Fruit fly (Drosophila melanogaster) whole organism, pupa: ENCODE data around the gene pHCl-1.
A peak's percentile ranks its signal among the peaks of the same experiment; 100 is the strongest.

Source experiments
- CG10348 ChIP-seq: fragments of 200-800 bp; sonication (Bioruptor generic); IDR thresholded peaks from 2 replicates; pipeline ENCODE4 v1.3.6; 2022; ENCODE audit warnings: missing biosample characterization, missing genetic modification characterization
- CG12605 ChIP-seq: fragments of 200-800 bp; sonication (Bioruptor generic); IDR thresholded peaks from 2 replicates; pipeline ENCODE4 v1.3.6; 2022; ENCODE audit warnings: missing biosample characterization, missing genetic modification characterization
- CG13204 ChIP-seq: fragments of 200-800 bp; sonication (Bioruptor generic); optimal IDR thresholded peaks from 2 replicates; lab custom pipeline; 2018; ENCODE audit warnings: missing biosample characterization, mild to moderate bottlenecking, missing genetic modification characterization, moderate library complexity
- CG14655 ChIP-seq: fragments of 200-800 bp; sonication (Bioruptor generic); optimal IDR thresholded peaks from 3 replicates; lab custom pipeline; 2017; ENCODE audit warnings: mild to moderate bottlenecking, missing biosample characterization, missing genetic modification reagents, missing genetic modification characterization
- CG15710 ChIP-seq: fragments of 200-800 bp; sonication (Bioruptor generic); optimal IDR thresholded peaks from 2 replicates; lab custom pipeline; 2018; ENCODE audit warnings: missing biosample characterization, mild to moderate bottlenecking, missing genetic modification characterization, moderate library complexity
- CG17806 ChIP-seq: fragments of 200-800 bp; sonication (Bioruptor generic); optimal IDR thresholded peaks from 2 replicates; lab custom pipeline; 2018; ENCODE audit warnings: missing biosample characterization, mild to moderate bottlenecking, missing genetic modification characterization, moderate library complexity
- CG32121 ChIP-seq: fragments of 200-800 bp; sonication (Bioruptor generic); IDR thresholded peaks from 2 replicates; pipeline ENCODE4 v1.3.6; 2022; ENCODE audit warnings: missing biosample characterization, missing genetic modification characterization
- CG34367 ChIP-seq: fragments of 200-800 bp; sonication (Bioruptor generic); optimal IDR thresholded peaks from 2 replicates; lab custom pipeline; 2018; ENCODE audit warnings: missing biosample characterization, mild to moderate bottlenecking, missing genetic modification characterization
- CG4496 ChIP-seq: fragments of 200-800 bp; sonication (Bioruptor generic); IDR thresholded peaks from 3 replicates; pipeline ENCODE4 v1.3.6; 2022; ENCODE audit warnings: missing biosample characterization, missing genetic modification characterization
- CG8159 ChIP-seq: fragments of 200-800 bp; sonication (Bioruptor generic); optimal IDR thresholded peaks from 3 replicates; lab custom pipeline; 2018; ENCODE audit warnings: missing biosample characterization, mild to moderate bottlenecking, missing genetic modification characterization, moderate library complexity
- CG8301 ChIP-seq: fragments of 200-800 bp; sonication (Bioruptor generic); optimal IDR thresholded peaks from 2 replicates; lab custom pipeline; 2018; ENCODE audit warnings: missing biosample characterization, mild to moderate bottlenecking, missing genetic modification characterization
- CG9948 ChIP-seq: fragments of 200-800 bp; sonication (Bioruptor generic); optimal IDR thresholded peaks from 2 replicates; lab custom pipeline; 2018; ENCODE audit warnings: missing biosample characterization, mild to moderate bottlenecking, missing genetic modification characterization, moderate library complexity
- D1 ChIP-seq: fragments of 200-800 bp; sonication (Bioruptor generic); optimal IDR thresholded peaks from 2 replicates; lab custom pipeline; 2018; ENCODE audit warnings: missing biosample characterization, mild to moderate bottlenecking, missing genetic modification characterization, moderate library complexity
- EcR ChIP-seq: fragments of 200-800 bp; sonication (Bioruptor generic); optimal IDR thresholded peaks from 3 replicates; lab custom pipeline; 2019; ENCODE audit warnings: missing biosample characterization, missing genetic modification characterization, mild to moderate bottlenecking, moderate library complexity, missing genetic modification reagents
- Ets98B ChIP-seq: fragments of 200-800 bp; sonication (Bioruptor generic); IDR thresholded peaks from 2 replicates; pipeline ENCODE4 v1.3.6; 2022; ENCODE audit warnings: missing biosample characterization, missing genetic modification characterization
- Pif1A ChIP-seq: fragments of 200-800 bp; sonication (Bioruptor generic); optimal IDR thresholded peaks from 3 replicates; lab custom pipeline; 2016; ENCODE audit warnings: missing biosample characterization, missing genetic modification characterization
- Pif1B ChIP-seq: fragments of 200-800 bp; sonication (Bioruptor generic); optimal IDR thresholded peaks from 3 replicates; lab custom pipeline; 2016; ENCODE audit warnings: missing biosample characterization, missing genetic modification characterization
- Snoo ChIP-seq: fragments of 200-800 bp; sonication (Bioruptor generic); optimal IDR thresholded peaks from 3 replicates; lab custom pipeline; 2017; ENCODE audit warnings: missing biosample characterization, mild to moderate bottlenecking, missing genetic modification characterization, inconsistent platforms
- fd96Ca ChIP-seq: fragments of 200-800 bp; sonication (Bioruptor generic); IDR thresholded peaks from 3 replicates; pipeline ENCODE4 v1.3.6; 2022; ENCODE audit warnings: missing biosample characterization, missing genetic modification characterization
- gl ChIP-seq: fragments of 200-800 bp; sonication (Bioruptor generic); optimal IDR thresholded peaks from 2 replicates; lab custom pipeline; 2018; ENCODE audit warnings: missing biosample characterization, mild to moderate bottlenecking, missing genetic modification characterization
- rn ChIP-seq: fragments of 200-800 bp; sonication (Bioruptor generic); IDR thresholded peaks from 2 replicates; pipeline ENCODE4 v1.3.6; 2022; ENCODE audit warnings: missing biosample characterization, missing genetic modification characterization

Gene pHCl-1

DNA sequence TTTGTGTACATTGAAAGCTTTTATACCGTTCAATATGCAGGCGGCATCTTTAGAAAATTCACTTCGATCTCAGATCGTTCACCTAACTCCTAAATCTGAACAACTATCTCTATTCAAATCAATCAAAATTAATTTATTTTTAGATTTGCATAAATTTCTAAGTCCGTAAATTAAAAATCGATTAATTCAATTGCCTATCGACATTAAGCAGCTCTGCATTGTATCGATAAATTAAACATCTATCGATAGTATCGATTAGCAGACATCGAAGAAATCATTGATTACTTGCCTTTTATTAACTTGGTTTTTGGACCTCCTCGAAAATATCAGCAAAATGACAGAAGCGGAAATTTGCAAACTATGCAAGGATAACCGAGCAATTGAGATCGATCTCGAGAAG, 82.1 kb downstream of the pHCl-1 start, which contains the start of gene CkIIalpha-i1:
Gene CkIIalpha-i1 (plus strand): TSS at position 266 of the 400 bp plus-strand sequence.
- no peak for TF ChIP-seq EcR (GFP tag; lab: Kevin White, UChicago)
- no peak for TF ChIP-seq Pif1B (GFP tag; lab: Kevin White, UChicago)
- TF ChIP-seq rn (GFP tag; lab: Robert Waterston, UW) = no peak
- no peak for TF ChIP-seq gl (tag; lab: Kevin White, UChicago)
- TF ChIP-seq CG4496 (GFP tag; lab: Robert Waterston, UW) = no peak
- TF ChIP-seq Snoo (tag; lab: Kevin White, UChicago) = no peak
- TF ChIP-seq CG13204 (GFP tag; lab: Kevin White, UChicago) = no peak
- no peak for TF ChIP-seq Pif1A (GFP tag; lab: Kevin White, UChicago)
- no peak for TF ChIP-seq Ets98B (GFP tag; lab: Robert Waterston, UW)
- TF ChIP-seq CG9948 (tag; lab: Kevin White, UChicago) = no peak
- no peak for TF ChIP-seq CG17806 (tag; lab: Kevin White, UChicago)
- TF ChIP-seq fd96Ca (GFP tag; lab: Robert Waterston, UW) = no peak
- TF ChIP-seq CG32121 (GFP tag; lab: Robert Waterston, UW) = no peak
- no peak for TF ChIP-seq CG10348 (GFP tag; lab: Robert Waterston, UW)

DNA sequence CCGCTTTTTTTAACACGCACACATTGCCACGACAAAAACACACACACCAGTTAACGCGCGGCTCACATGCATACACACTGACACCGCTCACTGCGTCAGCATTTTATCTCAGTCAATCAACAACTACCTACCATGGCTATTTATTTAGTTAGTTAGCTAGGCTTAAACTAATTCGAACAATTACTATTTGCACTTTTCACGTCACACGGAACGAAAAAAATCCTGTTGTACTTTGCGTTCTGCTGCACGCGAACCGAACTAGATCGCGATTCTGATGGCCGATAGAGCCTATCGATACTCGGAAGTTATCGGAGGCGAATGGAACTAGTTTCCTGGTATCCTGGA, 82.7 kb downstream of the pHCl-1 start, which contains the start of gene fwe:
Gene fwe (minus strand): TSS at position 268 of the 345 bp plus-strand sequence.
- TF ChIP-seq Ets98B (GFP tag; lab: Robert Waterston, UW) (no peak), D1 (tag; lab: Kevin White, UChicago) (no peak), EcR (GFP tag; lab: Kevin White, UChicago) (no peak), CG34367 (no peak), fd96Ca (GFP tag; lab: Robert Waterston, UW) (no peak), gl (tag; lab: Kevin White, UChicago) (no peak), CG9948 (tag; lab: Kevin White, UChicago) (no peak), Pif1B (GFP tag; lab: Kevin White, UChicago) (no peak), CG8301 (tag; lab: Kevin White, UChicago) (no peak), Pif1A (GFP tag; lab: Kevin White, UChicago) (no peak)

DNA sequence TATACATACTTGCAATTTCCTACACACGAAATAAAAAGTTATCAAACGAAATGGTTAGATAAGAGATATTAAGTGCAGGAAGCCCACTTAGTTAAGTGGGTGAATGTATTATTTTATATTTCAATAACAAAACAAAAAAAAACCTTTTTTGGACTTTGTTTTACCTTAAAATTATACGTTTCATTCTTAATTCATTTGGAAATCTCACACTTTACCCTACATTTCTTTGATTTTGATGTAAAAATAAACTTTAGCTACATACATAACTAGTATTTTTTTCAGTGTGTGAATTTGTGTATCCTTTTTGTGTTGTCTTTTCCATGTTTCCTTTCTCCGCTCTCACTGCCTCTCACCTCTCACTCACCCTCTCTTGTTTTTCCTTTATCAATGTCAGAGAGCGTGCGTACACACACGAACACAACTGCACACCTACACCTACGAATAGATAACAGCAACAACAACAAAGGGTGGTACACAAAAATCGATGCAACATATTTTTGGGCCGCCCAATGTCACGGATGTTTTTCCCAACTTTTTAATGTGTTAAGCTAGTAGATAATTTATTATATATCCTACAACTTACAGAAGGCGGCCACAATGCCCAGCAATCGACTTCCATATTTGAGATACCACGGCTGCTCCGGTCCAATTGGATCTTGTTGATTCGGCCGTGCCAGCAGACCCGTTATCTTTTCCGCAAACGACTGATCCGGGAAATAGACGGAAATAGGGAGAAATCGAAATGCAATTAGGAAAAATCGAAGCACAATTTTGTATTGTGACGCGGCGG, 83.3 kb downstream of the pHCl-1 start:
- TF ChIP-seq CG15710 (tag; lab: Kevin White, UChicago) (peak; percentile 91), Pif1A (GFP tag; lab: Kevin White, UChicago) (peak; percentile 85), CG14655 (GFP tag; lab: Kevin White, UChicago) (peak; percentile 94), Snoo (tag; lab: Kevin White, UChicago) (peak; percentile 90), Pif1B (GFP tag; lab: Kevin White, UChicago) (peak; percentile 85), fd96Ca (GFP tag; lab: Robert Waterston, UW) (no peak), CG13204 (GFP tag; lab: Kevin White, UChicago) (no peak), CG12605 (GFP tag; lab: Robert Waterston, UW) (peak; percentile 75), EcR (GFP tag; lab: Kevin White, UChicago) (peak; percentile 30), Ets98B (GFP tag; lab: Robert Waterston, UW) (peak; percentile 81), CG10348 (GFP tag; lab: Robert Waterston, UW) (no peak), CG34367 (peak; percentile 91), CG8301 (tag; lab: Kevin White, UChicago) (peak; percentile 93), D1 (tag; lab: Kevin White, UChicago) (peak; percentile 95), CG9948 (tag; lab: Kevin White, UChicago) (peak; percentile 96), gl (tag; lab: Kevin White, UChicago) (peak; percentile 65), CG8159 (tag; lab: Kevin White, UChicago) (peak; percentile 95), CG4496 (GFP tag; lab: Robert Waterston, UW) (no peak; the same call in 2 of the 3 replicates), CG32121 (GFP tag; lab: Robert Waterston, UW) (peak; percentile 86), CG17806 (tag; lab: Kevin White, UChicago) (peak; percentile 95), rn (GFP tag; lab: Robert Waterston, UW) (peak; percentile 64)

DNA sequence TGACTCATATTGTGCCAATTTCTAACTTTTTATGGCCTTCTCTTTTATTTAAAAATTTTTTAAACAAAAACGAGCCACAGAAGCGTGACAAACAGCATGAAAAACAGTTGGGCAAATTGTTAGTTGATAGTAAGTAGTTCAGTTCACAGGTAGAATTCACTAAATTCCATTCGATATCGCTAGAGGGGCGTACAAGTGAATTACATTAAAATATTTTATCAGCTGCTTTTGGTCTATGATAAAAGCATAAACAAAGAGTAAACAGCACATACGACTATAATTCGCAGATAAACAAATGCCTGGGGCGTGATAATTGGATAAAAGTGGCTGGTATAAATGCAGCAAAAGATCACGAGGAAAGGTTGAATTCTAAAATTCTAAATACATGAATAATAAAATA, 84.8 kb downstream of the pHCl-1 start:
- no peak for TF ChIP-seq CG32121 (GFP tag; lab: Robert Waterston, UW)
- TF ChIP-seq CG17806 (tag; lab: Kevin White, UChicago) = no peak
- no peak for TF ChIP-seq CG8159 (tag; lab: Kevin White, UChicago)

DNA sequence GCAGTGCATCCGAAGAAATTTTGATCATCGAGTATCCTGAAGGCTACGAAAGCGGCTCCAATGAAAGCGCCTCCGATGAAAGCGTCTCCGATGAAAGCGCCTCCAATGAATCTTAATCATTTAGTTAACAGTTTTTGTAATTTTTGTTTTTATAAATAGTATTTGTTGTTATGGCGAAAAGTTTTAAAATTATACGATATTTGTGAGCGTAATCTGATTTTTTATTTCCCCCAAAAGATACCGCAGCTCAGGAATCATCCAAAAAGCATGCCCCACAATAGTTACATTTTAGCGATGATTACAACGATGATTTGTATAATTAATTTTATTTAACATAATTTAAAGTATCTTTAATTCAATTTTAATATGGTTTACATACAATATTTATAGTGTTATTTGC, 89.1 kb downstream of the pHCl-1 start:
- TF ChIP-seq CG8301 (tag; lab: Kevin White, UChicago) = no peak
- TF ChIP-seq CG17806 (tag; lab: Kevin White, UChicago) = no peak

DNA sequence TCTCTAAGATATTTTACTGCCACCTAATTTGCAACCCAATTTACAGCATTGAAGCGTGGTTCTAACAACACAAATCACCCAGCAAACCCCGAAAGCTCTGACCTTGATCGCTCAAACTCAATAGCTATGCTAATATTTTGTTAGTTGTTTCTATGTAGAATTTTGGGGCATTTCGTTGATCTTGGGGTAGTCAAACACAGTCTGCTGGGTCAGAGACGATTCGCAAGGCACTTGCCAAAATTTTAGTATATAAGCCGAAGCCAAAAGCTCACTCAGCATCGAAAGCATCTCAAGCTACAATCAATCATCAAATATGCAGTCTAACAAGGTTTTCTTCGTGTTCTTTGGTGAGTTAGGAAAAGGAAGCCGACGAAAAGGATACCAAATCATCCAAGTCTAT, 89.6 kb downstream of the pHCl-1 start, which contains the start of gene CG13445:
Gene CG13445 (plus strand): TSS at position 301 of the 400 bp plus-strand sequence.
- TF ChIP-seq CG14655 (GFP tag; lab: Kevin White, UChicago) = no peak
- no peak for TF ChIP-seq CG10348 (GFP tag; lab: Robert Waterston, UW)
- TF ChIP-seq CG8159 (tag; lab: Kevin White, UChicago) = no peak
- TF ChIP-seq Snoo (tag; lab: Kevin White, UChicago) = no peak
- no peak for TF ChIP-seq Pif1A (GFP tag; lab: Kevin White, UChicago)
- TF ChIP-seq CG32121 (GFP tag; lab: Robert Waterston, UW) = no peak
- TF ChIP-seq fd96Ca (GFP tag; lab: Robert Waterston, UW) = no peak
- no peak for TF ChIP-seq CG15710 (tag; lab: Kevin White, UChicago)
- no peak for TF ChIP-seq Ets98B (GFP tag; lab: Robert Waterston, UW)
